Fruit fly (Drosophila melanogaster): Measurements from ENCODE around the gene Smyd3.

The Smyd3 gene

dm6 chrX:2603851-2604505 lies 4.7 kb downstream of the Smyd3 start, which contains the start of the genes Klp3A and Zw10 (continued):
- TF ChIP-seq Hmr (GFP tag; optimal IDR thresholded peaks at IDR 0.05) = no peak
- no peak for TF ChIP-seq fd64A (GFP tag; optimal IDR thresholded peaks at IDR 0.05)
- TF ChIP-seq aop (GFP tag; IDR thresholded peaks at IDR 0.05) = no peak
- TF ChIP-seq dimm (GFP tag; IDR thresholded peaks at IDR 0.05) = no peak
- TF ChIP-seq CG10267 (tag; optimal IDR thresholded peaks at IDR 0.05) = peak; percentile 33
- no peak for TF ChIP-seq caup (GFP tag; optimal IDR thresholded peaks at IDR 0.05; ENCODE audit: severe bottlenecking)
- no peak for TF ChIP-seq az2 (GFP tag; optimal IDR thresholded peaks at IDR 0.05)
- TF ChIP-seq CG7987 (GFP tag; optimal IDR thresholded peaks at IDR 0.05) = no peak
- TF ChIP-seq CG16779 (GFP tag; IDR thresholded peaks at IDR 0.05) = no peak
- peak; percentile 70 for TF ChIP-seq CG16813 (GFP tag; IDR thresholded peaks at IDR 0.05; ENCODE audit: partially characterized antibody)
- TF ChIP-seq CG3163 (GFP tag; optimal IDR thresholded peaks at IDR 0.05) = no peak
- TF ChIP-seq repo (GFP tag; optimal IDR thresholded peaks at IDR 0.05) = no peak
- TF ChIP-seq wdn (GFP tag; IDR thresholded peaks at IDR 0.05) = no peak
- TF ChIP-seq stwl (tag; optimal IDR thresholded peaks at IDR 0.05) = peak; percentile 34
- no peak for TF ChIP-seq en (GFP tag; optimal IDR thresholded peaks at IDR 0.05)
- peak; percentile 5; the same call in 1 of the 3 replicates for TF ChIP-seq zen2 (GFP tag; IDR thresholded peaks at IDR 0.05; ENCODE audit: partially characterized antibody)
- TF ChIP-seq CG15073 (GFP tag; optimal IDR thresholded peaks at IDR 0.05) = no peak
- TF ChIP-seq CG9876 (GFP tag; optimal IDR thresholded peaks at IDR 0.05) = no peak
- no peak for TF ChIP-seq B-H1 (GFP tag; IDR thresholded peaks at IDR 0.05)
- TF ChIP-seq jumu (GFP tag; optimal IDR thresholded peaks at IDR 0.05) = peak; percentile 11
- no peak for TF ChIP-seq D (optimal IDR thresholded peaks at IDR 0.05)
- TF ChIP-seq D (GFP tag; optimal IDR thresholded peaks at IDR 0.05) = no peak
- TF ChIP-seq tx (GFP tag; optimal IDR thresholded peaks at IDR 0.05) = no peak
- no peak for TF ChIP-seq CG6683 (GFP tag; optimal IDR thresholded peaks at IDR 0.05)
- TF ChIP-seq Atf3 (GFP tag; optimal IDR thresholded peaks at IDR 0.05) = no peak
- TF ChIP-seq Nf-YC (tag; optimal IDR thresholded peaks at IDR 0.05) = no peak
- no peak for TF ChIP-seq ap (GFP tag; IDR thresholded peaks at IDR 0.05)
- TF ChIP-seq Oaz (GFP tag; IDR thresholded peaks at IDR 0.05) = no peak
- TF ChIP-seq zf30C (GFP tag; optimal IDR thresholded peaks at IDR 0.05) = no peak
- no peak for TF ChIP-seq Six4 (GFP tag; optimal IDR thresholded peaks at IDR 0.05)
- TF ChIP-seq CG17186 (GFP tag; optimal IDR thresholded peaks at IDR 0.05) = peak; percentile 57
- peak; percentile 70; the same call in 2 of the 3 replicates for TF ChIP-seq CG14860 (GFP tag; IDR thresholded peaks at IDR 0.05; ENCODE audit: partially characterized antibody)
- TF ChIP-seq CG12236 (GFP tag; optimal IDR thresholded peaks at IDR 0.05) = no peak

dm6 chrX:2593753-2594096 lies 15.0 kb downstream of the Smyd3 start:
- TF ChIP-seq schlank (tag; optimal IDR thresholded peaks at IDR 0.05) (peak; percentile 92), bbx (GFP tag; IDR thresholded peaks at IDR 0.05; ENCODE audit: partially characterized antibody) (no peak), dm (GFP tag; optimal IDR thresholded peaks at IDR 0.05) (peak; percentile 70), Hr3 (GFP tag; optimal IDR thresholded peaks at IDR 0.05) (peak; percentile 84), hth (optimal IDR thresholded peaks at IDR 0.05) (no peak), CG16815 (GFP tag; optimal IDR thresholded peaks at IDR 0.05) (peak; percentile 79), Hand (GFP tag; optimal IDR thresholded peaks at IDR 0.05) (peak; percentile 92), Hr39 (optimal IDR thresholded peaks at IDR 0.05) (no peak), Xrp1 (GFP tag; IDR thresholded peaks at IDR 0.05) (peak; percentile 93), CG18599 (GFP tag; optimal IDR thresholded peaks at IDR 0.05) (peak; percentile 97), Atf3 (GFP tag; optimal IDR thresholded peaks at IDR 0.05) (peak; percentile 78), CG11696 (GFP tag; IDR thresholded peaks at IDR 0.05) (peak; percentile 83), Six4 (GFP tag; optimal IDR thresholded peaks at IDR 0.05) (peak; percentile 91), croc (GFP tag; conservative IDR thresholded peaks at IDR 0.05) (peak; percentile 81), seq (GFP tag; IDR thresholded peaks at IDR 0.05) (peak; percentile 91), dan (GFP tag; IDR thresholded peaks at IDR 0.05) (peak; percentile 63), CG1602 (GFP tag; optimal IDR thresholded peaks at IDR 0.05) (peak; percentile 82), sug (tag; optimal IDR thresholded peaks at IDR 0.05) (peak; percentile 99), insv (GFP tag; optimal IDR thresholded peaks at IDR 0.05) (no peak), CG17186 (GFP tag; optimal IDR thresholded peaks at IDR 0.05) (peak; percentile 47), CG2116 (GFP tag; optimal IDR thresholded peaks at IDR 0.05) (peak; percentile 23), CG13624 (GFP tag; optimal IDR thresholded peaks at IDR 0.05) (peak; percentile 94), CG9876 (GFP tag; optimal IDR thresholded peaks at IDR 0.05) (peak; percentile 91)
